Worm (Caenorhabditis elegans) whole organism, L4/young adult: ENCODE measurements around the gene T24C2.5.
"Not testable (repeated sequence)": the region's sequence is repeated elsewhere in the genome, so short reads cannot be mapped to it uniquely, and the experiment has no call there.

Source experiments
- W03F9.2 ChIP-seq: fragments of 150-350 bp; optimal IDR thresholded peaks from 2 replicates; lab custom pipeline; 2014; ENCODE audit warnings: missing biosample characterization, missing genetic modification characterization
- dao-5 ChIP-seq: sonication (generic microtip); optimal IDR thresholded peaks from 2 replicates; lab custom pipeline; 2016; ENCODE audit warnings: missing genotype, missing genetic modification characterization, moderate library complexity, missing compliant biosample characterization
- him-1 ChIP-seq: sonication (generic microtip); optimal IDR thresholded peaks from 2 replicates; lab custom pipeline; 2016; ENCODE audit warnings: missing genotype, missing genetic modification reagents, missing genetic modification characterization, missing compliant biosample characterization

T24C2.5 gene

ce11 chrX:14503800-14504550 lies 30.2 kb upstream of the T24C2.5 start, which contains the start of gene M163.1:
M163.1 (minus strand) TSS chrX:14503824.
- TF ChIP-seq him-1 (tag; lab: Kevin White, UChicago) (no peak), W03F9.2 (no peak), dao-5 (tag; lab: Kevin White, UChicago) (no peak)

DNA sequence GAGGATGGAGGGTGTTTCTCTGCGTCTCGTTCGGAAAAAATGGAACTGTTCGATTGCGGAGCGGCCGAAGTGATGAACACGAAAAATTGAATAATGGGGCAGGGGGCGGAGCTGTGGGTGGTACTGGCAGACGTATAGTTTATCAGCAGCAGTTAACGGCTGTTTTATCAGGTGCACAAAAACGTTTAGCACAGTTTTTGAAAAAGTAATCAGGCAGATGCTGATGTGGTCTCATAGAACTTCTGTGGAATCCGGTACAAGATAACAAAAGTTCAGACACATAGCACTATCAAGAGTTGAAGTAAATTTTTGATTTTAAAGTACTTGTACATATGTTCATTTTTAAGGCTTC lies 29.7 kb upstream of the T24C2.5 start:
- TF ChIP-seq dao-5 (tag; lab: Kevin White, UChicago): no peak
- no peak for TF ChIP-seq him-1 (tag; lab: Kevin White, UChicago)
- no peak for TF ChIP-seq W03F9.2

DNA sequence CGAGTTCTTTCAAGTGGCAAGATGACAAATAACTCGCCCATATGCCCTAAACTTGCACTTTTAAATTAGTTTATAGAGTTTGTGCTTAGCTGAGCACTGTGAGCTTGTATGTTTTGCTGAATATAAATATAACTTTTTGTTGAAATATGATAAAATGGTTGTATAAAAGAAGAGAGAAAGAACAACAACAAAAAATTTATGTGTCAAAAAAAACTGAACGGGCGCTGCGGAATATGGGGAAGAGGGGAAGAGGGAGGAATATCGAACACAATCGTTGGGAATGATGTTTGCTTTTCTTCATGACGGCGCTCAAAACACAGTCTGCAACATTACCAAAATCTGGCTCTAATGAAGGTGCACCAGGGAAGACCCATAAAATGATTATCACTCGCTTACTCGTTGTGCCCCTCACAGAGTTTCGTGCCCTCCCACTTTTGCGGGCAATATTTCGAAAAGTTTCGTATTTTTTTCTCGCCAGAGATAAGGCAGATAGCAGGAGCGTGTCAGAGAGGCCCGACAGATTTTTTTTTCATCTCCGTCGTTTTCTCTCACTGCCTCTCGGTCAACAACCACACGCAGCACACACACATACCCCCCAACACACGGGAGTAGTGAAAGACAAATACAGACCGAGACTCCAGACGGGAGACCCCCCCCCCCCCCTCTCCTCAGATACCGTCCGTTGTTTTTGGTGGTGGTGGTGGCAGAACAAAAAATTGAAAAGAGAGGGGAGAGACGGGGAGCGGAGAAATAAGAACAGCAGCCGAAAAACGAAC lies 28.5 kb upstream of the T24C2.5 start:
- no peak for TF ChIP-seq W03F9.2
- TF ChIP-seq him-1 (tag; lab: Kevin White, UChicago): no peak
- TF ChIP-seq dao-5 (tag; lab: Kevin White, UChicago): no peak

ce11 chrX:14507992-14508391 lies 26.2 kb upstream of the T24C2.5 start:
- TF ChIP-seq W03F9.2 (no peak), him-1 (tag; lab: Kevin White, UChicago) (no peak), dao-5 (tag; lab: Kevin White, UChicago) (no peak)

ce11 chrX:14508823-14509259 lies 25.4 kb upstream of the T24C2.5 start:
- no peak for TF ChIP-seq him-1 (tag; lab: Kevin White, UChicago)
- no peak for TF ChIP-seq dao-5 (tag; lab: Kevin White, UChicago)
- no peak for TF ChIP-seq W03F9.2

DNA sequence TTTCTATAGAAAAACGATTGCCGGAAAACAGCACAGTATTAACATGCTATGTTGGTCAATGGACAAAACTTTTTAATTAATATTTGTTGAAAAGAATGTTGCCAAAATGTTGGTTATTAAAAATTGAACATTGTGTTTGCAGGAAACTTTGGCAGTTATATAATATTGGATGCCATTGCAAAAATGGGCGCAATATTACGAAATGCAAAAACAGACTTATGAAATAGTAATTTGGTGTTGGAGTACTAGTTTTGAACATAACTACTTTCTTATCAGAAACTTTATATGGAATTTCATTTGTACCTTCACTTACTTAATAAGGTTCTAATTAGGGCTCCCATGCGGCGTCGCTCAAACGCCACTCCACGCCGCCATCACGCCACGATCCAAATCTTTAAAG lies 23.9 kb upstream of the T24C2.5 start:
- no peak for TF ChIP-seq dao-5 (tag; lab: Kevin White, UChicago)
- no peak for TF ChIP-seq W03F9.2
- no peak for TF ChIP-seq him-1 (tag; lab: Kevin White, UChicago)

DNA sequence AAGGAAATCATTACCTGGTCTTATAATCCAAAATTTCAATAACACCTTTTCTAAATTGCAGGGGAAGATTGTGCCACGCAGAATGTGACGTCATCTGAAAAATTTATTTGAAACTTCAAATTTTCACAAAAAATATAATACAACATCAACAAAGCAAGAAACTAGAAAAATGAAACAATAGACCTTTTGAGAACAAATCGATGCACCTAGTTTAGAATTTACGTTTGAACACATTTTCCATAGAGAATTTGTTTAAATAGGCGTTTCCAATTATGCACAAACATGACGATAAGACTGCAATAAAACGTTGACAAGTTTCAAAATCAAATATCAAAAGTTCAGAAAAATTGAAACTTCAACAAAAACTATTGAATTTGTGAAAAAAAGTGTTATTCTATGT lies 21.4 kb upstream of the T24C2.5 start, which contains the start of gene fbxa-141:
TSS of gene fbxa-141 (minus strand) at position 101 of the 400 bp plus-strand sequence.
- TF ChIP-seq W03F9.2 (no peak), him-1 (tag; lab: Kevin White, UChicago) (no peak), dao-5 (tag; lab: Kevin White, UChicago) (no peak)

ce11 chrX:14513462-14513861 lies 20.8 kb upstream of the T24C2.5 start:
- TF ChIP-seq him-1 (tag; lab: Kevin White, UChicago): no peak

- no peak for TF ChIP-seq dao-5 (tag; lab: Kevin White, UChicago)
- no peak for TF ChIP-seq W03F9.2
- no peak for TF ChIP-seq him-1 (tag; lab: Kevin White, UChicago)
Measured at ce11 chrX:14515028-14515427, 19.2 kb upstream of the T24C2.5 start, which contains the start of gene gcsh-1. gcsh-1 (minus strand) TSS chrX:14515073.

ce11 chrX:14516560-14516959 lies 17.7 kb upstream of the T24C2.5 start, which contains the start of gene D1025.10:
D1025.10 (plus strand) TSS chrX:14516860.
- TF ChIP-seq dao-5 (tag; lab: Kevin White, UChicago) (no peak), him-1 (tag; lab: Kevin White, UChicago) (no peak)

DNA sequence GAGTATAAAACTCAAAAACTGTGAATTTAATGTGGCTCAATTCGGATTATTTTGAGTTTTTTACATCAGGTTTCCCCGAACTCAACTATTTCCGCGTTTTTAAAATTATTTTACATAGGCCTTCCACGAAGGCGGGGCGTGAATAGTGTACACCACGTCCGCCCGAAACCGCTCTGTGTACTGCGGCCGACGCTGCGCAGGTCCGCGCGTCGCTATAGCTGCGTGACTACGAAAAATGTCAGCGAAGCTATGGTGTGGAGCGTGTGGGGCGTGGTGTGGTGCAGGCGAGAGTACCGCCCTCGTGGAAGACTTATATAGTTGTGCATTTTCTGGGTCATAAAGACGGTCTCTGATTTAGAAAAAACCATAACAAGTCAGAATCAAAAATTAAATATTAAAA lies 16.4 kb upstream of the T24C2.5 start:
- TF ChIP-seq him-1 (tag; lab: Kevin White, UChicago) (no peak), W03F9.2 (no peak), dao-5 (tag; lab: Kevin White, UChicago) (no peak)

ce11 chrX:14520463-14520862 lies 13.8 kb upstream of the T24C2.5 start, which contains the start of gene D1025.1:
D1025.1 (plus strand) TSS chrX:14520763.
- no peak for TF ChIP-seq W03F9.2
- TF ChIP-seq him-1 (tag; lab: Kevin White, UChicago): no peak
- TF ChIP-seq dao-5 (tag; lab: Kevin White, UChicago): no peak

DNA sequence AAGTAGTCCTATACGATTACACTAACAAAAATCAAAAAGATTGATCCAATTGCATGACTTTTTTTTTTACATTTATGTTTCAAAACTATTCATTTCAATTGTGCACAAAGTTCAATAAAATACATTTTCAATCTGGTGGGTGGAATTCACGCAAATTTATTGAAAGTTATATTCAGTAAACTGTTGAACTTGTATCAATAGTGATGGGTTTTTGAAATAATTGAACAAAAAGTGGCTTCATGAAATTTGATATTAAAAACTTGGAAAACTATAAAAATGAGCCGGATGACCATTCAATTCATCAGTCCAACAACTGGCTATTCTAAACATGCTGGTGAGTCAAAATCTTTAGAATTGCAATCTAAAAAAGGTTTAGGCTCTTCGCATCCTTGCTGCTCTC lies 10.9 kb upstream of the T24C2.5 start, which contains the start of gene nspc-16:
TSS of gene nspc-16 (plus strand) at position 301 of the 400 bp plus-strand sequence.
- TF ChIP-seq W03F9.2: no peak
- TF ChIP-seq dao-5 (tag; lab: Kevin White, UChicago): no peak
- no peak for TF ChIP-seq him-1 (tag; lab: Kevin White, UChicago)

DNA sequence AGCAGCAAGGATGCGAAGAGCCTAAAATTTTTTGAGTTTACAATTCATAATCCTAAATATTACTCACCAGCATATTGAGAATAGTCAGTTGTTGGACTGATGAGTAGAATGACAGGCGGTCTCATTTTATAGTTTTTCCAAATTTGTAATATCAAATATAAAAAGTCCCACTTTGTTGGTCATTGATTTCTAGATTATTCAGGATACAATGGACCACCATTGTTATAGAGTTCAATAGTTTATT lies 9.2 kb upstream of the T24C2.5 start, which contains the start of gene nspc-17:
TSS of gene nspc-17 (minus strand) at position 101 of the 244 bp plus-strand sequence.
- not testable (repeated sequence) for TF ChIP-seq W03F9.2; him-1 (tag; lab: Kevin White, UChicago); dao-5 (tag; lab: Kevin White, UChicago)
